Worm (Caenorhabditis elegans): ENCODE data around the gene C05D9.9.

ce11 chrX:1080549-1080948 is 43.5 kb downstream of the C05D9.9 start, which contains the start of gene pfn-3:
- TF ChIP-seq flt-1 (GFP tag; IDR thresholded peaks at IDR 0.05): no peak
- no peak for TF ChIP-seq ceh-36 (tag; optimal IDR thresholded peaks at IDR 0.05)
- TF ChIP-seq ama-1 (optimal IDR thresholded peaks at IDR 0.05): no peak
- no peak for TF ChIP-seq aly-1 (tag; optimal IDR thresholded peaks at IDR 0.05)
- no peak for TF ChIP-seq B0310.2 (tag; optimal IDR thresholded peaks at IDR 0.05)
- TF ChIP-seq sea-1 (GFP tag; conservative IDR thresholded peaks at IDR 0.05): no peak
- TF ChIP-seq ets-7 (tag; optimal IDR thresholded peaks at IDR 0.05): no peak
- TF ChIP-seq tbx-37 (GFP tag; conservative IDR thresholded peaks at IDR 0.05): no peak
- TF ChIP-seq hmbx-1 (tag; optimal IDR thresholded peaks at IDR 0.05): no peak
- TF ChIP-seq hnd-1 (tag; optimal IDR thresholded peaks at IDR 0.05): no peak
- TF ChIP-seq F13C5.2 (tag; optimal IDR thresholded peaks at IDR 0.05): no peak
- TF ChIP-seq tra-4 (tag; optimal IDR thresholded peaks at IDR 0.05): no peak

All from whole organism, early embryonic.